Fruit fly (Drosophila melanogaster) whole organism, embryonic: ENCODE results near the gene GNBP3.
A peak's percentile ranks its signal among the peaks of the same experiment; 100 is the strongest.

Experiments
- CG10565 ChIP-seq: fragments of 200-800 bp; sonication (Bioruptor generic); optimal IDR thresholded peaks from 3 replicates; lab custom pipeline; 2016; ENCODE audit warnings: missing biosample characterization, mild to moderate bottlenecking, missing genetic modification characterization
- CG18599 ChIP-seq: fragments of 200-800 bp; sonication (Bioruptor generic); optimal IDR thresholded peaks from 3 replicates; lab custom pipeline; 2017; ENCODE audit warnings: missing biosample characterization, missing genetic modification characterization, mild to moderate bottlenecking, moderate library complexity, missing genetic modification reagents
- CG8089 ChIP-seq: fragments of 200-800 bp; sonication (Bioruptor generic); optimal IDR thresholded peaks from 3 replicates; lab custom pipeline; 2016; ENCODE audit warnings: missing biosample characterization, missing genetic modification characterization
- Dek ChIP-seq: fragments of 200-800 bp; sonication (Bioruptor generic); optimal IDR thresholded peaks from 3 replicates; lab custom pipeline; 2019; ENCODE audit warnings: missing biosample characterization, mild to moderate bottlenecking, missing genetic modification characterization, moderate library complexity
- Ets97D ChIP-seq: fragments of 200-800 bp; sonication (Bioruptor generic); optimal IDR thresholded peaks from 3 replicates; lab custom pipeline; 2016; ENCODE audit warnings: missing biosample characterization, missing genetic modification characterization
- Hr39 ChIP-seq: fragments of >200 bp; optimal IDR thresholded peaks from 2 replicates; lab custom pipeline; 2017
- Sin3A ChIP-seq: fragments of >200 bp; optimal IDR thresholded peaks from 2 replicates; lab custom pipeline; 2018
- Trl ChIP-seq, 3 experiments: fragments of >200 bp in 2 of 3; fragments of 200-800 bp in 1 of 3; sonication (Bioruptor generic) in 1 of 3; optimal IDR thresholded peaks; 2 replicates in 1 of 3; 3 replicates in 2 of 3; lab custom pipeline; 2016 to 2017; ENCODE audit warnings: missing biosample characterization in 1 of 3, missing genetic modification characterization in 1 of 3
- amos ChIP-seq: fragments of 200-800 bp; sonication (Bioruptor generic); IDR thresholded peaks from 2 replicates; pipeline ENCODE4 v1.3.6; 2022; ENCODE audit warnings: missing biosample characterization, missing genetic modification characterization; ENCODE audit not compliant: partially characterized antibody
- en ChIP-seq: fragments of 200-800 bp; sonication (Bioruptor generic); optimal IDR thresholded peaks from 2 replicates; lab custom pipeline; 2016; ENCODE audit warnings: missing biosample characterization, missing genetic modification characterization
- hth ChIP-seq: fragments of >200 bp; optimal IDR thresholded peaks from 2 replicates; lab custom pipeline; 2017; ENCODE audit warnings: inconsistent platforms
- nom ChIP-seq: fragments of 200-800 bp; sonication (Bioruptor generic); optimal IDR thresholded peaks from 2 replicates; lab custom pipeline; 2017; ENCODE audit warnings: missing biosample characterization, missing genetic modification characterization, mild to moderate bottlenecking, moderate library complexity, missing genetic modification reagents
- slou ChIP-seq: fragments of 200-800 bp; sonication (Bioruptor generic); optimal IDR thresholded peaks from 3 replicates; lab custom pipeline; 2016; ENCODE audit warnings: missing biosample characterization, missing genetic modification characterization
- slp2 ChIP-seq: fragments of 200-800 bp; sonication (Bioruptor generic); optimal IDR thresholded peaks from 2 replicates; lab custom pipeline; 2016; ENCODE audit warnings: missing biosample characterization, missing genetic modification characterization

dm6 chr3L:9004788-9005246 is 50.0 kb downstream of the GNBP3 start, which contains the start of gene Doc3:
- TF ChIP-seq amos (GFP tag; lab: Robert Waterston, UW) = 0 out of 2 replicates have a peak, but pooled peaks have one; percentile 7
- peak; percentile 49 to 60 for TF ChIP-seq Trl (optimal IDR thresholded peaks at IDR 0.05; lab: Kevin White, UChicago)
- no peak for TF ChIP-seq Trl (GFP tag; optimal IDR thresholded peaks at IDR 0.05; lab: Kevin White, UChicago)
- no peak for TF ChIP-seq Ets97D (GFP tag; lab: Kevin White, UChicago)
- TF ChIP-seq CG10565 (GFP tag; lab: Kevin White, UChicago) = no peak
- no peak for TF ChIP-seq slp2 (GFP tag; lab: Kevin White, UChicago)
- TF ChIP-seq en (GFP tag; lab: Kevin White, UChicago) = no peak
- TF ChIP-seq hth (lab: Kevin White, UChicago) = no peak
- no peak for TF ChIP-seq Sin3A (lab: Kevin White, UChicago)
- no peak for TF ChIP-seq CG18599 (GFP tag; lab: Kevin White, UChicago)
- TF ChIP-seq nom (GFP tag; lab: Kevin White, UChicago) = no peak
- TF ChIP-seq slou = no peak
- TF ChIP-seq CG8089 = no peak
- no peak for TF ChIP-seq Hr39 (lab: Kevin White, UChicago)
- no peak for TF ChIP-seq Dek (tag; lab: Kevin White, UChicago)
